Worm (Caenorhabditis elegans) whole organism, L3 larva: ENCODE results near the gene irld-21.

Experiments used
- ama-1 ChIP-seq: fragments of 150-350 bp; optimal IDR thresholded peaks from 2 replicates; lab custom pipeline; 2018
- fos-1 ChIP-seq: fragments of 150-350 bp; optimal IDR thresholded peaks from 2 replicates; lab custom pipeline; 2014; ENCODE audit warnings: missing biosample characterization, missing genetic modification characterization
- mdl-1 ChIP-seq: fragments of 150-350 bp; optimal IDR thresholded peaks from 2 replicates; lab custom pipeline; 2014; ENCODE audit warnings: missing biosample characterization, missing genetic modification characterization
- nhr-11 ChIP-seq: fragments of 150-350 bp; optimal IDR thresholded peaks from 2 replicates; lab custom pipeline; 2014; ENCODE audit warnings: missing biosample characterization, missing genetic modification characterization
- nhr-23 ChIP-seq: fragments of 150-350 bp; optimal IDR thresholded peaks from 2 replicates; lab custom pipeline; 2014; ENCODE audit warnings: missing biosample characterization, missing genetic modification reagents, missing genetic modification characterization
- nhr-237 ChIP-seq: fragments of 150-350 bp; optimal IDR thresholded peaks from 2 replicates; lab custom pipeline; 2014; ENCODE audit warnings: missing biosample characterization, missing genetic modification characterization
- pha-4 ChIP-seq: fragments of 150-350 bp; optimal IDR thresholded peaks from 2 replicates; lab custom pipeline; 2014; ENCODE audit warnings: missing biosample characterization, missing genetic modification reagents, missing genetic modification characterization
- pqm-1 ChIP-seq: fragments of 150-350 bp; optimal IDR thresholded peaks from 2 replicates; lab custom pipeline; 2017; ENCODE audit warnings: missing biosample characterization, missing genetic modification characterization, inconsistent platforms
- unc-39 ChIP-seq: sonication (generic microtip); optimal IDR thresholded peaks from 4 replicates; lab custom pipeline; 2017; ENCODE audit warnings: missing biosample characterization, missing genetic modification characterization

DNA sequence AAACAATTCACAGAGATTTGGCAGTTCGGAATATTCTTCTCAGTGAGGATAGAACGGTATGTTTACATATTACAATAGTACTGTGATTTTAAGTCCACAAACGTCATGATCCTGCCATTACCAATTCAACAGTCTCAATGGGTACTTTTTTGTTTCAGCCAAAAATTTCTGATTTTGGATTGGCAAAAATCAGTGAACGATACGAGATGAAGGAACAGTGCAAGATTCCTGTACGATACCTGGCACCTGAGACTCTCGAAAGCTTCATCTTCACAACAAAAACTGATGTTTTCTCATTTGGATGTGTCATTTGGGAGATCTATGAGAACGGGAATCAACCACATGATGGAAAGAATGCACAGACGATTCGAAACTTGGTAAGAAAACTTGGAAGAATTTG lies 44.1 kb downstream of the irld-21 start:
- no peak for TF ChIP-seq ama-1 (lab: Kevin White, UChicago)
- no peak for TF ChIP-seq nhr-23
- TF ChIP-seq mdl-1 = no peak
- no peak for TF ChIP-seq nhr-237 (tag; lab: Kevin White, UChicago)
- no peak for TF ChIP-seq pqm-1 (tag; lab: Kevin White, UChicago)
- no peak for TF ChIP-seq unc-39 (tag; lab: Kevin White, UChicago)
- no peak for TF ChIP-seq pha-4 (tag; lab: Kevin White, UChicago)
- TF ChIP-seq fos-1 (tag; lab: Kevin White, UChicago) = no peak
- no peak for TF ChIP-seq nhr-11 (tag; lab: Kevin White, UChicago)
